Worm (Caenorhabditis elegans) whole organism, L3 larva: Measurements from ENCODE around the gene nhr-98.

Source experiments
- fkh-10 ChIP-seq: sonication (generic microtip); optimal IDR thresholded peaks from 2 replicates; lab custom pipeline; 2017; ENCODE audit warnings: missing biosample characterization, missing genetic modification reagents, missing genetic modification characterization
- unc-39 ChIP-seq: sonication (generic microtip); optimal IDR thresholded peaks from 4 replicates; lab custom pipeline; 2017; ENCODE audit warnings: missing biosample characterization, missing genetic modification characterization

ce11 chrV:432991-433390 is 20.7 kb upstream of the nhr-98 start:
- TF ChIP-seq unc-39 (no peak), fkh-10 (no peak)
